Worm (Caenorhabditis elegans): ENCODE data around the gene jmjd-1.2.

jmjd-1.2 gene

ce11 chrIV:4705182-4705581, 44.4 kb downstream of the jmjd-1.2 start (continued):
- TF ChIP-seq ceh-6 (GFP tag; optimal IDR thresholded peaks at IDR 0.05) (no peak), nhr-232 (tag; optimal IDR thresholded peaks at IDR 0.05) (no peak), fkh-6 (tag; optimal IDR thresholded peaks at IDR 0.05) (no peak), nfya-1 (tag; optimal IDR thresholded peaks at IDR 0.05) (peak; percentile 75), unc-86 (tag; optimal IDR thresholded peaks at IDR 0.05) (no peak), nhr-11 (tag; optimal IDR thresholded peaks at IDR 0.05) (no peak), unc-3 (GFP tag; conservative IDR thresholded peaks at IDR 0.05) (no peak), unc-3 (tag; optimal IDR thresholded peaks at IDR 0.05) (no peak), hlh-6 (tag; optimal IDR thresholded peaks at IDR 0.05) (no peak), gmeb-2 (tag; optimal IDR thresholded peaks at IDR 0.05) (no peak), sox-4 (tag; optimal IDR thresholded peaks at IDR 0.05) (no peak), K09A11.1 (tag; optimal IDR thresholded peaks at IDR 0.05; ENCODE audit: insufficient read depth) (no peak), zip-5 (tag; optimal IDR thresholded peaks at IDR 0.05) (no peak), K02D7.2 (tag; optimal IDR thresholded peaks at IDR 0.05) (no peak), pag-3 (tag; optimal IDR thresholded peaks at IDR 0.05; ENCODE audit: borderline replicate concordance) (no peak), mec-3 (tag; optimal IDR thresholded peaks at IDR 0.05; ENCODE audit: borderline replicate concordance) (no peak), dve-1 (tag; optimal IDR thresholded peaks at IDR 0.05) (no peak), elt-2 (tag; optimal IDR thresholded peaks at IDR 0.05) (no peak), ceh-24 (tag; optimal IDR thresholded peaks at IDR 0.05) (no peak), dmd-4 (tag; optimal IDR thresholded peaks at IDR 0.05; ENCODE audit: borderline replicate concordance) (no peak)

- TF ChIP-seq nhr-232 (tag; optimal IDR thresholded peaks at IDR 0.05) (no peak), nfya-1 (tag; optimal IDR thresholded peaks at IDR 0.05) (peak; percentile 73)
Measured at ce11 chrIV:4705922-4706321, 45.1 kb downstream of the jmjd-1.2 start.

- TF ChIP-seq T23F11.4 (GFP tag; optimal IDR thresholded peaks at IDR 0.05), result no peak
- TF ChIP-seq ets-4 (tag; optimal IDR thresholded peaks at IDR 0.05), result no peak
- no peak for TF ChIP-seq ceh-19 (GFP tag; optimal IDR thresholded peaks at IDR 0.05)
- TF ChIP-seq pha-2 (tag; optimal IDR thresholded peaks at IDR 0.05), result no peak
- no peak for TF ChIP-seq ceh-30 (tag; optimal IDR thresholded peaks at IDR 0.05)
- no peak for TF ChIP-seq hlh-30 (tag; optimal IDR thresholded peaks at IDR 0.05; ENCODE audit: insufficient read depth)
- TF ChIP-seq dve-1 (tag; optimal IDR thresholded peaks at IDR 0.05), result no peak
- TF ChIP-seq syd-9 (tag; optimal IDR thresholded peaks at IDR 0.05), result no peak
- TF ChIP-seq unc-3 (GFP tag; conservative IDR thresholded peaks at IDR 0.05), result no peak
- no peak for TF ChIP-seq unc-3 (tag; optimal IDR thresholded peaks at IDR 0.05)
- no peak for TF ChIP-seq pha-4 (tag; optimal IDR thresholded peaks at IDR 0.05)
- no peak for TF ChIP-seq ttx-3 (tag; optimal IDR thresholded peaks at IDR 0.05)
- no peak for TF ChIP-seq odd-2 (tag; optimal IDR thresholded peaks at IDR 0.05)
Measured at ce11 chrIV:4710459-4710858, 49.7 kb downstream of the jmjd-1.2 start, which contains the start of gene cif-1. Gene cif-1, minus strand, starts transcription at chrIV:4710755.

- TF ChIP-seq tbx-2 (tag; optimal IDR thresholded peaks at IDR 0.05) (peak; percentile 73), dve-1 (tag; optimal IDR thresholded peaks at IDR 0.05) (no peak), ceh-30 (tag; optimal IDR thresholded peaks at IDR 0.05) (no peak), elt-4 (tag; optimal IDR thresholded peaks at IDR 0.05) (no peak), ceh-45 (GFP tag; IDR thresholded peaks at IDR 0.05) (no peak), rnt-1 (tag; optimal IDR thresholded peaks at IDR 0.05) (no peak), ceh-48 (tag; optimal IDR thresholded peaks at IDR 0.05) (no peak), fax-1 (tag; optimal IDR thresholded peaks at IDR 0.05) (peak; percentile 27), lin-11 (tag; optimal IDR thresholded peaks at IDR 0.05) (no peak), ceh-18 (tag; optimal IDR thresholded peaks at IDR 0.05) (no peak), tbx-7 (tag; optimal IDR thresholded peaks at IDR 0.05) (peak; percentile 16), hlh-6 (tag; optimal IDR thresholded peaks at IDR 0.05) (no peak), pat-9 (tag; optimal IDR thresholded peaks at IDR 0.05) (no peak), eyg-1 (tag; optimal IDR thresholded peaks at IDR 0.05) (no peak), hlh-13 (GFP tag; optimal IDR thresholded peaks at IDR 0.05) (no peak), unc-42 (tag; optimal IDR thresholded peaks at IDR 0.05) (no peak), ceh-31 (tag; optimal IDR thresholded peaks at IDR 0.05) (peak; percentile 74), hlh-30 (tag; optimal IDR thresholded peaks at IDR 0.05; ENCODE audit: insufficient read depth) (no peak), fkh-10 (GFP tag; optimal IDR thresholded peaks at IDR 0.05) (no peak), hlh-15 (tag; optimal IDR thresholded peaks at IDR 0.05) (no peak), ceh-2 (tag; optimal IDR thresholded peaks at IDR 0.05) (peak; percentile 83), syd-9 (tag; optimal IDR thresholded peaks at IDR 0.05) (no peak), ttx-3 (tag; optimal IDR thresholded peaks at IDR 0.05) (no peak), sox-4 (tag; optimal IDR thresholded peaks at IDR 0.05) (no peak), che-1 (tag; optimal IDR thresholded peaks at IDR 0.05) (no peak)
Measured at ce11 chrIV:4712376-4712775, 51.6 kb downstream of the jmjd-1.2 start, which contains the start of gene yars-2. Gene yars-2, minus strand, starts transcription at chrIV:4712624.
